Worm (Caenorhabditis elegans) whole organism, L4 larva: ENCODE measurements around the gene F09F9.5.

Experiments used
- F26F4.8 ChIP-seq: fragments of 200-800 bp; sonication (Bioruptor generic); conservative IDR thresholded peaks from 2 replicates; pipeline ENCODE4 v1.3.6; 2022; ENCODE audit warnings: missing genetic modification characterization, missing compliant biosample characterization
- F37D6.2 ChIP-seq: sonication (generic microtip); optimal IDR thresholded peaks from 2 replicates; lab custom pipeline; 2016; ENCODE audit warnings: mild to moderate bottlenecking, missing genetic modification characterization, missing compliant biosample characterization
- Y75B8A.6 ChIP-seq: fragments of 200-800 bp; sonication (Bioruptor generic); IDR thresholded peaks from 2 replicates; pipeline ENCODE4 v1.3.6; 2022; ENCODE audit warnings: missing genetic modification reagents, missing genetic modification characterization, missing compliant biosample characterization
- ZK337.2 ChIP-seq: fragments of 200-800 bp; sonication (Bioruptor generic); IDR thresholded peaks from 2 replicates; pipeline ENCODE4 v1.3.6; 2022; ENCODE audit warnings: missing genetic modification reagents, missing genetic modification characterization, missing compliant biosample characterization
- ZK546.5 ChIP-seq, 2 experiments: sonication (generic microtip); optimal IDR thresholded peaks; 2 replicates each; lab custom pipeline; 2017; ENCODE audit warnings: missing biosample characterization in 2 of 2, missing genetic modification characterization in 2 of 2
- aha-1 ChIP-seq: fragments of 150-350 bp; peaks from one replicate; lab custom pipeline; 2014; ENCODE audit warnings: missing biosample characterization, missing genetic modification characterization
- aly-2 ChIP-seq: sonication (generic microtip); optimal IDR thresholded peaks from 2 replicates; lab custom pipeline; 2018; ENCODE audit warnings: missing biosample characterization, missing genetic modification characterization
- arid-1 ChIP-seq: fragments of 200-800 bp; sonication (Bioruptor generic); conservative IDR thresholded peaks from 2 replicates; pipeline ENCODE4 v1.3.6; 2022; ENCODE audit warnings: missing genetic modification reagents, missing genetic modification characterization, missing compliant biosample characterization
- ceh-20 ChIP-seq: fragments of 200-800 bp; sonication (Bioruptor generic); IDR thresholded peaks from 2 replicates; pipeline ENCODE4 v1.3.6; 2022; ENCODE audit warnings: missing genetic modification reagents, missing genetic modification characterization, missing compliant biosample characterization
- ceh-32 ChIP-seq: sonication (generic microtip); optimal IDR thresholded peaks from 2 replicates; lab custom pipeline; 2016; ENCODE audit warnings: mild to moderate bottlenecking, missing genetic modification characterization, missing compliant biosample characterization; ENCODE audit not compliant: poor library complexity
- daf-12 ChIP-seq: fragments of 150-350 bp; optimal IDR thresholded peaks from 2 replicates; lab custom pipeline; 2014; ENCODE audit warnings: missing biosample characterization, missing genetic modification reagents, missing genetic modification characterization
- daf-16 ChIP-seq, 3 experiments: sonication (generic microtip); optimal IDR thresholded peaks; 2 replicates each; lab custom pipeline; 2016 to 2017; ENCODE audit warnings: missing genetic modification characterization in 3 of 3, missing genetic modification reagents in 3 of 3, mild to moderate bottlenecking in 2 of 3, missing compliant biosample characterization in 2 of 3, missing biosample characterization in 1 of 3, moderate library complexity in 1 of 3
- daf-8 ChIP-seq: fragments of 200-800 bp; sonication (Bioruptor generic); IDR thresholded peaks from 2 replicates; pipeline ENCODE4 v1.3.6; 2022; ENCODE audit warnings: missing genetic modification characterization, missing compliant biosample characterization
- dmd-6 ChIP-seq: fragments of 200-800 bp; sonication (Bioruptor generic); IDR thresholded peaks from 2 replicates; pipeline ENCODE4 v1.3.6; 2022; ENCODE audit warnings: missing genetic modification reagents, missing genetic modification characterization, missing compliant biosample characterization
- dmd-9 ChIP-seq: fragments of 200-800 bp; sonication (Bioruptor generic); IDR thresholded peaks from 2 replicates; pipeline ENCODE4 v1.3.6; 2022; ENCODE audit warnings: missing genetic modification reagents, missing genetic modification characterization, missing compliant biosample characterization
- dve-1 ChIP-seq: sonication (generic microtip); optimal IDR thresholded peaks from 2 replicates; lab custom pipeline; 2017; ENCODE audit warnings: antibody characterized with exemption, mild to moderate bottlenecking, missing genetic modification characterization, missing compliant biosample characterization; ENCODE audit not compliant: insufficient read depth
- egl-43 ChIP-seq: fragments of 200-800 bp; sonication (Bioruptor generic); IDR thresholded peaks from 2 replicates; pipeline ENCODE4 v1.3.6; 2022; ENCODE audit warnings: missing genetic modification reagents, missing genetic modification characterization, missing compliant biosample characterization
- fos-1 ChIP-seq: fragments of 150-350 bp; optimal IDR thresholded peaks from 2 replicates; lab custom pipeline; 2014; ENCODE audit warnings: missing biosample characterization, missing genetic modification characterization
- hif-1 ChIP-seq, 2 experiments: sonication (generic microtip); optimal IDR thresholded peaks; 2 replicates each; lab custom pipeline; 2016 to 2017; ENCODE audit warnings: missing compliant biosample characterization in 2 of 2, missing genetic modification characterization in 2 of 2, missing genetic modification reagents in 2 of 2, missing genotype in 2 of 2, mild to moderate bottlenecking in 1 of 2
- hlh-11 ChIP-seq: fragments of 200-800 bp; sonication (Bioruptor generic); optimal IDR thresholded peaks from 2 replicates; lab custom pipeline; 2018; ENCODE audit warnings: mild to moderate bottlenecking, missing genetic modification characterization, missing compliant biosample characterization
- jun-1 ChIP-seq: fragments of 150-350 bp; optimal IDR thresholded peaks from 2 replicates; lab custom pipeline; 2014; ENCODE audit warnings: missing biosample characterization, missing genetic modification reagents, missing genetic modification characterization
- lir-3 ChIP-seq: sonication (generic microtip); optimal IDR thresholded peaks from 2 replicates; lab custom pipeline; 2016; ENCODE audit warnings: mild to moderate bottlenecking, missing genetic modification characterization, missing compliant biosample characterization
- mdl-1 ChIP-seq, 2 experiments: fragments of 150-350 bp in 1 of 2; sonication (generic microtip) in 1 of 2; optimal IDR thresholded peaks; 2 replicates each; lab custom pipeline; 2014 to 2017; ENCODE audit warnings: missing biosample characterization in 2 of 2, missing genetic modification characterization in 2 of 2
- mep-1 ChIP-seq: fragments of 150-350 bp; sonication (generic microtip); optimal IDR thresholded peaks from 3 replicates; lab custom pipeline; 2014; ENCODE audit warnings: missing biosample characterization, missing genetic modification characterization
- mes-2 ChIP-seq: sonication (generic microtip); optimal IDR thresholded peaks from 2 replicates; lab custom pipeline; 2016; ENCODE audit warnings: missing genotype, mild to moderate bottlenecking, missing genetic modification characterization, missing compliant biosample characterization; ENCODE audit not compliant: poor library complexity, severe bottlenecking
- mxl-2 ChIP-seq: fragments of 200-800 bp; sonication (Bioruptor generic); conservative IDR thresholded peaks from 2 replicates; pipeline ENCODE4 v1.3.6; 2022; ENCODE audit warnings: missing genetic modification reagents, missing genetic modification characterization, missing compliant biosample characterization
- nhr-11 ChIP-seq: fragments of 150-350 bp; optimal IDR thresholded peaks from 2 replicates; lab custom pipeline; 2014; ENCODE audit warnings: missing biosample characterization, missing genetic modification characterization
- nhr-25 ChIP-seq: sonication (generic microtip); optimal IDR thresholded peaks from 2 replicates; lab custom pipeline; 2017; ENCODE audit warnings: missing genetic modification characterization, mild to moderate bottlenecking, missing compliant biosample characterization, antibody characterized with exemption, moderate library complexity, borderline replicate concordance; ENCODE audit not compliant: insufficient read depth
- nhr-28 ChIP-seq: fragments of 150-350 bp; optimal IDR thresholded peaks from 2 replicates; lab custom pipeline; 2014; ENCODE audit warnings: missing biosample characterization, missing genetic modification characterization
- pqm-1 ChIP-seq: sonication (generic microtip); optimal IDR thresholded peaks from 2 replicates; lab custom pipeline; 2017; ENCODE audit warnings: missing biosample characterization, missing genetic modification characterization
- set-16 ChIP-seq: fragments of 200-800 bp; sonication (Bioruptor generic); IDR thresholded peaks from 2 replicates; pipeline ENCODE4 v1.3.6; 2022; ENCODE audit warnings: missing genetic modification reagents, missing genetic modification characterization, missing compliant biosample characterization
- skn-1 ChIP-seq: fragments of 150-350 bp; optimal IDR thresholded peaks from 2 replicates; lab custom pipeline; 2014; ENCODE audit warnings: missing biosample characterization, missing genetic modification characterization
- snpc-1.2 ChIP-seq: fragments of 200-800 bp; sonication (Bioruptor generic); IDR thresholded peaks from 2 replicates; pipeline ENCODE4 v1.3.6; 2022; ENCODE audit warnings: missing genetic modification reagents, missing genetic modification characterization, missing compliant biosample characterization
- snpc-4 ChIP-seq: fragments of 150-350 bp; optimal IDR thresholded peaks from 2 replicates; lab custom pipeline; 2014; ENCODE audit warnings: missing biosample characterization, missing genetic modification characterization
- tra-1 ChIP-seq: fragments of 200-800 bp; sonication (Bioruptor generic); IDR thresholded peaks from 2 replicates; pipeline ENCODE4 v1.3.6; 2022; ENCODE audit warnings: missing genetic modification reagents, missing genetic modification characterization, missing compliant biosample characterization
- unc-130 ChIP-seq: sonication (generic microtip); optimal IDR thresholded peaks from 2 replicates; lab custom pipeline; 2016; ENCODE audit warnings: missing genetic modification reagents, missing genetic modification characterization, missing compliant biosample characterization
- unc-39 ChIP-seq: sonication (generic microtip); optimal IDR thresholded peaks from 2 replicates; lab custom pipeline; 2017; ENCODE audit warnings: missing biosample characterization, missing genetic modification characterization
- unc-62 ChIP-seq, 3 experiments: fragments of 150-350 bp in 1 of 3; sonication (generic microtip); optimal IDR thresholded peaks in 2 of 3; peaks in 1 of 3; 1 replicate in 1 of 3; 2 replicates in 2 of 3; lab custom pipeline; 2014 to 2017; ENCODE audit warnings: missing biosample characterization in 3 of 3, missing genetic modification characterization in 3 of 3, missing genetic modification reagents in 3 of 3, missing genotype in 1 of 3
- zip-2 ChIP-seq: fragments of 150-350 bp; optimal IDR thresholded peaks from 2 replicates; lab custom pipeline; 2014; ENCODE audit warnings: missing biosample characterization, missing genetic modification characterization
- ztf-11 ChIP-seq: fragments of 150-350 bp; optimal IDR thresholded peaks from 2 replicates; lab custom pipeline; 2014; ENCODE audit warnings: missing biosample characterization, missing genetic modification characterization

Gene F09F9.5

ce11 chrX:4148449-4149031, 30.8 kb downstream of the F09F9.5 start (continued):
- TF ChIP-seq egl-43: no peak
- TF ChIP-seq aha-1 (tag; lab: Kevin White, UChicago): peak; percentile 94
- TF ChIP-seq lir-3: no peak
- TF ChIP-seq dmd-9 (GFP tag; lab: Robert Waterston, UW): 0 out of 2 replicates have a peak, but pooled peaks have one; percentile 1
- peak; percentile 11 for TF ChIP-seq zip-2 (tag; lab: Kevin White, UChicago)

- no peak for TF ChIP-seq Y75B8A.6 (GFP tag; lab: Robert Waterston, UW)
- TF ChIP-seq hif-1 (tag; optimal IDR thresholded peaks at IDR 0.05; lab: Kevin White, UChicago): no peak
- TF ChIP-seq set-16: 0 out of 2 replicates have a peak, but pooled peaks have one; percentile 14
- TF ChIP-seq egl-43: 0 out of 2 replicates have a peak, but pooled peaks have one; percentile 53
- TF ChIP-seq aha-1 (tag; lab: Kevin White, UChicago): peak; percentile 82
- TF ChIP-seq nhr-28 (tag; lab: Kevin White, UChicago): peak; percentile 25
- TF ChIP-seq ZK546.5 (tag; optimal IDR thresholded peaks at IDR 0.05; lab: Kevin White, UChicago): no peak
- no peak for TF ChIP-seq jun-1 (tag; lab: Kevin White, UChicago)
Observed at ce11 chrX:4151206-4151605, 33.5 kb downstream of the F09F9.5 start.

ce11 chrX:4153343-4153742, 35.6 kb downstream of the F09F9.5 start, which contains the start of gene nck-1:
Gene nck-1 (minus strand): TSS chrX:4153443.
- no peak for TF ChIP-seq ztf-11 (tag; lab: Kevin White, UChicago)
- TF ChIP-seq unc-62 (GFP tag; optimal IDR thresholded peaks at IDR 0.05 in 1 of 2; lab: Kevin White, UChicago): peak in 1 of 2 experiments; percentile 20
- TF ChIP-seq unc-62 (tag; optimal IDR thresholded peaks at IDR 0.05; lab: Kevin White, UChicago): no peak

- TF ChIP-seq mep-1 (tag; lab: Kevin White, UChicago) (peak; percentile 17), ceh-20 (GFP tag; lab: Robert Waterston, UW) (0 out of 2 replicates have a peak, but pooled peaks have one; percentile 24), skn-1 (tag; lab: Kevin White, UChicago) (no peak)
Observed at ce11 chrX:4154784-4155183, 37.1 kb downstream of the F09F9.5 start.

- TF ChIP-seq tra-1 (GFP tag; lab: Robert Waterston, UW): no peak
- TF ChIP-seq Y75B8A.6 (GFP tag; lab: Robert Waterston, UW): no peak
- TF ChIP-seq daf-8 (GFP tag; lab: Robert Waterston, UW): no peak
- peak in 1 of 2 experiments; percentile 41 for TF ChIP-seq mdl-1 (tag; optimal IDR thresholded peaks at IDR 0.05; lab: Kevin White, UChicago)
- no peak for TF ChIP-seq lir-3
- TF ChIP-seq nhr-25 (tag; lab: Kevin White, UChicago): no peak
- no peak for TF ChIP-seq ceh-20 (GFP tag; lab: Robert Waterston, UW)
- no peak for TF ChIP-seq unc-39 (tag; lab: Kevin White, UChicago)
- TF ChIP-seq aha-1 (tag; lab: Kevin White, UChicago): peak; percentile 48
- no peak for TF ChIP-seq fos-1
- no peak for TF ChIP-seq skn-1 (tag; lab: Kevin White, UChicago)
- no peak for TF ChIP-seq ZK337.2 (GFP tag; lab: Robert Waterston, UW)
- no peak for TF ChIP-seq snpc-1.2
- TF ChIP-seq unc-62 (GFP tag; optimal IDR thresholded peaks at IDR 0.05 in 1 of 2; lab: Kevin White, UChicago): peak in 1 of 2 experiments; percentile 27
- TF ChIP-seq unc-62 (tag; optimal IDR thresholded peaks at IDR 0.05; lab: Kevin White, UChicago): no peak
- no peak for TF ChIP-seq F37D6.2 (tag; lab: Kevin White, UChicago)
- TF ChIP-seq mes-2: peak; percentile 33
- TF ChIP-seq pqm-1 (tag; lab: Kevin White, UChicago): no peak
- 0 out of 2 replicates have a peak, but pooled peaks have one; percentile 9 for TF ChIP-seq dmd-6
- no peak for TF ChIP-seq daf-16 (GFP tag; optimal IDR thresholded peaks at IDR 0.05; lab: Kevin White, UChicago)
- TF ChIP-seq daf-16 (tag; optimal IDR thresholded peaks at IDR 0.05; lab: Kevin White, UChicago): no peak
- TF ChIP-seq mxl-2: no peak
- no peak for TF ChIP-seq daf-12
- no peak for TF ChIP-seq ceh-32
- peak; percentile 43 for TF ChIP-seq hlh-11 (tag; lab: Kevin White, UChicago)
- no peak for TF ChIP-seq unc-130
- TF ChIP-seq nhr-11 (tag; lab: Kevin White, UChicago): peak; percentile 3
- TF ChIP-seq dve-1 (tag; lab: Kevin White, UChicago): no peak
- no peak for TF ChIP-seq aly-2
- TF ChIP-seq snpc-4: no peak
- TF ChIP-seq arid-1 (GFP tag; lab: Robert Waterston, UW): no peak
- TF ChIP-seq F26F4.8: no peak
Observed at ce11 chrX:4157896-4158295, 40.2 kb downstream of the F09F9.5 start.
